Worm (Caenorhabditis elegans): ENCODE data around the gene amx-1.

ce11 chrIII:3790855-3791254 lies 31.3 kb upstream of the amx-1 start:
- TF ChIP-seq him-1 (tag; optimal IDR thresholded peaks at IDR 0.05), result no peak
- TF ChIP-seq W03F9.2 (tag; optimal IDR thresholded peaks at IDR 0.05), result no peak
- no peak for TF ChIP-seq dao-5 (tag; optimal IDR thresholded peaks at IDR 0.05)
